Fruit fly (Drosophila melanogaster) whole organism, embryonic: Measurements from ENCODE around the gene CG43750.

Source experiments
- Atf6 ChIP-seq: fragments of 200-800 bp; sonication (Bioruptor generic); IDR thresholded peaks from 2 replicates; pipeline ENCODE4 v1.3.6; 2022; ENCODE audit warnings: missing biosample characterization, missing genetic modification characterization
- CG10209 ChIP-seq: fragments of 200-800 bp; sonication (Bioruptor generic); optimal IDR thresholded peaks from 3 replicates; lab custom pipeline; 2017; ENCODE audit warnings: missing biosample characterization, mild to moderate bottlenecking, missing genetic modification characterization, missing genetic modification reagents
- CG1024 ChIP-seq: fragments of 200-800 bp; sonication (Bioruptor generic); IDR thresholded peaks from 2 replicates; pipeline ENCODE4 v1.3.6; 2022; ENCODE audit warnings: missing biosample characterization, missing genetic modification characterization
- CG11695 ChIP-seq: fragments of 200-800 bp; sonication (Bioruptor generic); IDR thresholded peaks from 3 replicates; pipeline ENCODE4 v1.3.6; 2022; ENCODE audit warnings: missing biosample characterization, missing genetic modification characterization
- CG12299 ChIP-seq: fragments of 200-800 bp; sonication (Bioruptor generic); optimal IDR thresholded peaks from 2 replicates; lab custom pipeline; 2018; ENCODE audit warnings: missing biosample characterization, mild to moderate bottlenecking, missing genetic modification characterization
- CG14710 ChIP-seq: fragments of 200-800 bp; sonication (Bioruptor generic); optimal IDR thresholded peaks from 3 replicates; lab custom pipeline; 2019; ENCODE audit warnings: missing biosample characterization, mild to moderate bottlenecking, missing genetic modification characterization, moderate library complexity
- CG15269 ChIP-seq: fragments of 200-800 bp; sonication (Bioruptor generic); optimal IDR thresholded peaks from 2 replicates; lab custom pipeline; 2018; ENCODE audit warnings: missing biosample characterization, mild to moderate bottlenecking, missing genetic modification characterization, moderate library complexity
- CG16813 ChIP-seq: fragments of 200-800 bp; sonication (Bioruptor generic); IDR thresholded peaks from 3 replicates; pipeline ENCODE4 v1.3.6; 2022; ENCODE audit warnings: missing biosample characterization, missing genetic modification characterization; ENCODE audit not compliant: partially characterized antibody
- CG17186 ChIP-seq: fragments of 200-800 bp; sonication (Bioruptor generic); optimal IDR thresholded peaks from 3 replicates; lab custom pipeline; 2017; ENCODE audit warnings: missing biosample characterization, missing genetic modification reagents, missing genetic modification characterization
- CG17385 ChIP-seq: fragments of 200-800 bp; sonication (Bioruptor generic); optimal IDR thresholded peaks from 3 replicates; lab custom pipeline; 2018; ENCODE audit warnings: missing biosample characterization, mild to moderate bottlenecking, missing genetic modification characterization
- CG17802 ChIP-seq: fragments of 200-800 bp; sonication (Bioruptor generic); optimal IDR thresholded peaks from 2 replicates; lab custom pipeline; 2018; ENCODE audit warnings: missing biosample characterization, mild to moderate bottlenecking, missing genetic modification characterization, moderate library complexity
- CG18262 ChIP-seq: fragments of 200-800 bp; optimal IDR thresholded peaks from 3 replicates; lab custom pipeline; 2019; ENCODE audit warnings: missing biosample characterization, mild to moderate bottlenecking, missing genetic modification characterization, moderate library complexity
- CG30020 ChIP-seq: fragments of 200-800 bp; optimal IDR thresholded peaks from 2 replicates; lab custom pipeline; 2019; ENCODE audit warnings: missing biosample characterization, mild to moderate bottlenecking, missing genetic modification characterization, moderate library complexity
- CG3065 ChIP-seq: fragments of 200-800 bp; sonication (Bioruptor generic); optimal IDR thresholded peaks from 2 replicates; lab custom pipeline; 2016; ENCODE audit warnings: missing biosample characterization, missing genetic modification characterization
- CG3281 ChIP-seq: fragments of 200-800 bp; sonication (Bioruptor generic); optimal IDR thresholded peaks from 3 replicates; lab custom pipeline; 2017; ENCODE audit warnings: missing biosample characterization, mild to moderate bottlenecking, missing genetic modification characterization
- CG4328 ChIP-seq: fragments of 200-800 bp; sonication (Bioruptor generic); optimal IDR thresholded peaks from 3 replicates; lab custom pipeline; 2017; ENCODE audit warnings: missing biosample characterization, missing genetic modification reagents, missing genetic modification characterization
- Dip2 ChIP-seq: fragments of 200-800 bp; sonication (Bioruptor generic); IDR thresholded peaks from 2 replicates; pipeline ENCODE4 v1.3.6; 2022; ENCODE audit warnings: missing biosample characterization, missing genetic modification characterization
- E2f1 ChIP-seq: fragments of 200-800 bp; sonication (Bioruptor generic); IDR thresholded peaks from 2 replicates; pipeline ENCODE4 v1.3.6; 2022; ENCODE audit warnings: missing biosample characterization, missing genetic modification characterization
- Eip74EF ChIP-seq, 2 experiments: fragments of 200-800 bp in 1 of 2; fragments of >200 bp in 1 of 2; sonication (Bioruptor generic) in 1 of 2; optimal IDR thresholded peaks; 2 replicates each; lab custom pipeline; 2017 to 2019; ENCODE audit warnings: missing biosample characterization in 2 of 2, missing genetic modification characterization in 2 of 2, mild to moderate bottlenecking in 1 of 2, moderate library complexity in 1 of 2
- GATAe ChIP-seq: fragments of 200-800 bp; sonication (Bioruptor generic); conservative IDR thresholded peaks from 2 replicates; pipeline ENCODE4 v1.3.6; 2022; ENCODE audit warnings: missing biosample characterization, missing genetic modification characterization
- Hr3 ChIP-seq: fragments of 200-800 bp; sonication (Bioruptor generic); optimal IDR thresholded peaks from 3 replicates; lab custom pipeline; 2016; ENCODE audit warnings: missing biosample characterization, missing genetic modification characterization
- Hr39 ChIP-seq: fragments of >200 bp; optimal IDR thresholded peaks from 2 replicates; lab custom pipeline; 2017
- Nf-YA ChIP-seq: fragments of 200-800 bp; sonication (Bioruptor generic); IDR thresholded peaks from 2 replicates; pipeline ENCODE4 v1.3.6; 2022; ENCODE audit warnings: missing biosample characterization, missing genetic modification characterization
- Nf-YB ChIP-seq: fragments of 200-800 bp; sonication (Bioruptor generic); optimal IDR thresholded peaks from 3 replicates; lab custom pipeline; 2019; ENCODE audit warnings: missing biosample characterization, mild to moderate bottlenecking, missing genetic modification characterization, moderate library complexity
- Nf-YC ChIP-seq: fragments of 200-800 bp; optimal IDR thresholded peaks from 3 replicates; lab custom pipeline; 2019; ENCODE audit warnings: missing biosample characterization, mild to moderate bottlenecking, missing genetic modification characterization, moderate library complexity
- NfI ChIP-seq: fragments of 200-800 bp; sonication (Bioruptor generic); optimal IDR thresholded peaks from 3 replicates; lab custom pipeline; 2018; ENCODE audit warnings: missing biosample characterization, mild to moderate bottlenecking, missing genetic modification characterization, moderate library complexity
- Sin3A ChIP-seq: fragments of >200 bp; optimal IDR thresholded peaks from 2 replicates; lab custom pipeline; 2018
- Trl ChIP-seq, 3 experiments: fragments of >200 bp in 2 of 3; fragments of 200-800 bp in 1 of 3; sonication (Bioruptor generic) in 1 of 3; optimal IDR thresholded peaks; 2 replicates in 1 of 3; 3 replicates in 2 of 3; lab custom pipeline; 2016 to 2017; ENCODE audit warnings: missing biosample characterization in 1 of 3, missing genetic modification characterization in 1 of 3
- Vsx1 ChIP-seq: fragments of 200-800 bp; sonication (Bioruptor generic); optimal IDR thresholded peaks from 2 replicates; lab custom pipeline; 2017; ENCODE audit warnings: missing biosample characterization, mild to moderate bottlenecking, missing genetic modification characterization, missing genetic modification reagents
- YL-1 ChIP-seq: fragments of 200-800 bp; sonication (Bioruptor generic); optimal IDR thresholded peaks from 3 replicates; lab custom pipeline; 2017; ENCODE audit warnings: missing biosample characterization, mild to moderate bottlenecking, missing genetic modification characterization
- ash1 ChIP-seq: fragments of 200-800 bp; sonication (Bioruptor generic); optimal IDR thresholded peaks from 2 replicates; lab custom pipeline; 2018; ENCODE audit warnings: missing biosample characterization, mild to moderate bottlenecking, missing genetic modification characterization
- az2 ChIP-seq: fragments of 200-800 bp; sonication (Bioruptor generic); optimal IDR thresholded peaks from 3 replicates; lab custom pipeline; 2016; ENCODE audit warnings: missing biosample characterization, missing genetic modification characterization
- bcd ChIP-seq: fragments of 200-800 bp; sonication (Bioruptor generic); optimal IDR thresholded peaks from 2 replicates; lab custom pipeline; 2017; ENCODE audit warnings: missing biosample characterization, mild to moderate bottlenecking, missing genetic modification characterization
- chinmo ChIP-seq: fragments of 200-800 bp; sonication (Bioruptor generic); IDR thresholded peaks from 4 replicates; pipeline ENCODE4 v1.3.6; 2022; ENCODE audit warnings: missing biosample characterization, missing genetic modification characterization; ENCODE audit not compliant: partially characterized antibody
- chm ChIP-seq: fragments of 200-800 bp; sonication (Bioruptor generic); IDR thresholded peaks from 2 replicates; pipeline ENCODE4 v1.3.6; 2022; ENCODE audit warnings: missing biosample characterization, missing genetic modification characterization
- dm ChIP-seq: fragments of 200-800 bp; sonication (Bioruptor generic); optimal IDR thresholded peaks from 3 replicates; lab custom pipeline; 2016; ENCODE audit warnings: missing biosample characterization, missing genetic modification characterization
- dmrt11E ChIP-seq: fragments of 200-800 bp; sonication (Bioruptor generic); optimal IDR thresholded peaks from 3 replicates; lab custom pipeline; 2018; ENCODE audit warnings: missing biosample characterization, mild to moderate bottlenecking, missing genetic modification characterization, moderate library complexity
- en ChIP-seq: fragments of 200-800 bp; sonication (Bioruptor generic); optimal IDR thresholded peaks from 2 replicates; lab custom pipeline; 2016; ENCODE audit warnings: missing biosample characterization, missing genetic modification characterization
- gro ChIP-seq: fragments of 200-800 bp; sonication (Bioruptor generic); optimal IDR thresholded peaks from 2 replicates; lab custom pipeline; 2016; ENCODE audit warnings: missing biosample characterization, missing genetic modification characterization
- insv ChIP-seq, 2 experiments: fragments of 200-800 bp; sonication (Bioruptor generic); optimal IDR thresholded peaks; 3 replicates each; lab custom pipeline; 2016 to 2018; ENCODE audit warnings: missing biosample characterization in 2 of 2, missing genetic modification characterization in 2 of 2
- klu ChIP-seq: fragments of 200-800 bp; sonication (Bioruptor generic); IDR thresholded peaks from 2 replicates; pipeline ENCODE4 v1.3.6; 2022; ENCODE audit warnings: missing biosample characterization, missing genetic modification characterization
- luna ChIP-seq: fragments of 200-800 bp; sonication (Bioruptor generic); optimal IDR thresholded peaks from 2 replicates; lab custom pipeline; 2016; ENCODE audit warnings: missing biosample characterization, missing genetic modification characterization
- maf-S ChIP-seq: fragments of 200-800 bp; sonication (Bioruptor generic); optimal IDR thresholded peaks from 2 replicates; lab custom pipeline; 2016; ENCODE audit warnings: missing biosample characterization, missing genetic modification characterization
- odd ChIP-seq: fragments of 200-800 bp; sonication (Bioruptor generic); optimal IDR thresholded peaks from 2 replicates; lab custom pipeline; 2017; ENCODE audit warnings: missing biosample characterization, mild to moderate bottlenecking, missing genetic modification characterization
- seq ChIP-seq: fragments of 200-800 bp; sonication (Bioruptor generic); IDR thresholded peaks from 2 replicates; pipeline ENCODE4 v1.3.6; 2022; ENCODE audit warnings: missing biosample characterization, missing genetic modification characterization
- sug ChIP-seq: fragments of 200-800 bp; optimal IDR thresholded peaks from 2 replicates; lab custom pipeline; 2019; ENCODE audit warnings: missing biosample characterization, mild to moderate bottlenecking, missing genetic modification characterization, moderate library complexity
- tna ChIP-seq: fragments of 200-800 bp; sonication (Bioruptor generic); IDR thresholded peaks from 2 replicates; pipeline ENCODE4 v1.3.6; 2022; ENCODE audit warnings: missing biosample characterization, missing genetic modification characterization; ENCODE audit not compliant: partially characterized antibody
- twi ChIP-seq: fragments of 200-800 bp; optimal IDR thresholded peaks from 2 replicates; lab custom pipeline; 2019; ENCODE audit warnings: missing biosample characterization, mild to moderate bottlenecking, missing genetic modification characterization, moderate library complexity
- usp ChIP-seq: fragments of >200 bp; optimal IDR thresholded peaks from 2 replicates; lab custom pipeline; 2017; ENCODE audit warnings: missing biosample characterization, missing genetic modification characterization
- vfl ChIP-seq: fragments of 200-800 bp; sonication (Bioruptor generic); optimal IDR thresholded peaks from 2 replicates; lab custom pipeline; 2016; ENCODE audit warnings: missing biosample characterization, missing genetic modification characterization
- zen2 ChIP-seq: fragments of 200-800 bp; sonication (Bioruptor generic); IDR thresholded peaks from 3 replicates; pipeline ENCODE4 v1.3.6; 2022; ENCODE audit warnings: missing biosample characterization, missing genetic modification characterization; ENCODE audit not compliant: partially characterized antibody

The CG43750 gene

DNA sequence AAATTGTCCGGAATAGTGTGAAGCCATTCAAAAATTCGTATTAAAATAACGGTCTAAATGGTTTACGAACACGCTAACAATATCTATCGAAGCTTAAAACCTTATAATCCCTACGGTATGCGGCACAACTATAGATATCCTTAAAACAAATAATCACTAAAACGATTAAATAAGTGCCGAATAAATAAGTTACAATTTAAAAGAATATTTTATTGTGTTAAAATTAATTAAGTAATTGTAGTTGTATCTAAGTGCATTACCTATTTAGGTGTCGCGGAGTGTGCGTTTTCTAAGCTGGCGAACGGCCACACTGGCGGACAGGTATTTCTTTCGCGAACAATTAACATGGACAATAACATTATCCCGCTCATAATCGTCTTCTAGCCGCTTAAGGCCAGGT is 9.7 kb downstream of the CG43750 start, which contains the start of gene Eogt (continued):
- TF ChIP-seq zen2 (no peak), CG1024 (GFP tag; lab: Robert Waterston, UW) (peak; percentile 94), twi (tag; lab: Kevin White, UChicago) (peak; percentile 90), Eip74EF (GFP tag; optimal IDR thresholded peaks at IDR 0.05; lab: Kevin White, UChicago) (peak in 1 of 2 experiments; percentile 72), Atf6 (GFP tag; lab: Robert Waterston, UW) (peak; percentile 94), klu (GFP tag; lab: Robert Waterston, UW) (peak; percentile 90), en (GFP tag; lab: Kevin White, UChicago) (peak; percentile 25), CG12299 (tag; lab: Kevin White, UChicago) (peak; percentile 88), Nf-YA (GFP tag; lab: Robert Waterston, UW) (peak; percentile 94), luna (GFP tag; lab: Kevin White, UChicago) (no peak), CG17186 (peak; percentile 64), chm (GFP tag; lab: Robert Waterston, UW) (peak; percentile 98), Nf-YB (peak; percentile 77), chinmo (no peak), usp (GFP tag; lab: Kevin White, UChicago) (no peak), dmrt11E (tag; lab: Kevin White, UChicago) (peak; percentile 98), Vsx1 (GFP tag; lab: Kevin White, UChicago) (no peak), CG10209 (GFP tag; lab: Kevin White, UChicago) (peak; percentile 94), YL-1 (GFP tag; lab: Kevin White, UChicago) (peak; percentile 76), Hr39 (no peak), E2f1 (peak; percentile 98), CG3065 (GFP tag; lab: Kevin White, UChicago) (peak; percentile 86), CG14710 (tag; lab: Kevin White, UChicago) (peak; percentile 93), Sin3A (lab: Kevin White, UChicago) (peak; percentile 31), bcd (GFP tag; lab: Kevin White, UChicago) (peak; percentile 96), GATAe (GFP tag; lab: Robert Waterston, UW) (peak; percentile 82), NfI (GFP tag; lab: Kevin White, UChicago) (peak; percentile 91), Trl (optimal IDR thresholded peaks at IDR 0.05; lab: Kevin White, UChicago) (no peak), Trl (GFP tag; optimal IDR thresholded peaks at IDR 0.05; lab: Kevin White, UChicago) (peak; percentile 59), az2 (GFP tag; lab: Kevin White, UChicago) (peak; percentile 94), CG15269 (peak; percentile 94), insv (GFP tag; optimal IDR thresholded peaks at IDR 0.05; lab: Kevin White, UChicago) (peak in 1 of 2 experiments; percentile 56), Nf-YC (peak; percentile 72), maf-S (peak; percentile 71), CG30020 (tag; lab: Kevin White, UChicago) (peak; percentile 76), gro (GFP tag; lab: Kevin White, UChicago) (peak; percentile 27), vfl (peak; percentile 73), Dip2 (peak; percentile 46; the same call in 1 of the 2 replicates), dm (GFP tag; lab: Kevin White, UChicago) (peak; percentile 30), CG18262 (peak; percentile 93), CG11695 (GFP tag; lab: Robert Waterston, UW) (peak; percentile 97), CG17802 (peak; percentile 65), CG16813 (GFP tag; lab: Robert Waterston, UW) (no peak), CG4328 (peak; percentile 60), seq (peak; percentile 94), odd (GFP tag; lab: Kevin White, UChicago) (peak; percentile 72), tna (GFP tag; lab: Robert Waterston, UW) (no peak), CG17385 (GFP tag; lab: Kevin White, UChicago) (peak; percentile 88), sug (tag; lab: Kevin White, UChicago) (peak; percentile 85), ash1 (GFP tag; lab: Kevin White, UChicago) (no peak), Hr3 (GFP tag; lab: Kevin White, UChicago) (peak; percentile 94), CG3281 (GFP tag; lab: Kevin White, UChicago) (peak; percentile 84)
